Fruit fly (Drosophila melanogaster) whole organism, wandering third instar larva: ENCODE data around the gene endos.

Experiments
- Abd-B ChIP-seq: fragments of >200 bp; optimal IDR thresholded peaks from 2 replicates; lab custom pipeline; 2017; ENCODE audit warnings: missing biosample characterization, missing genetic modification characterization
- CG32264 ChIP-seq: fragments of 200-800 bp; sonication (Bioruptor generic); optimal IDR thresholded peaks from 2 replicates; lab custom pipeline; 2016; ENCODE audit warnings: missing biosample characterization, missing genetic modification characterization
- CG9705 ChIP-seq: fragments of 200-800 bp; sonication (Bioruptor generic); optimal IDR thresholded peaks from 2 replicates; lab custom pipeline; 2018; ENCODE audit warnings: missing biosample characterization, mild to moderate bottlenecking, missing genetic modification characterization
- CrebA ChIP-seq: fragments of 200-800 bp; sonication (Bioruptor generic); optimal IDR thresholded peaks from 2 replicates; lab custom pipeline; 2016; ENCODE audit warnings: missing biosample characterization, mild to moderate bottlenecking, missing genetic modification characterization, borderline replicate concordance
- Dfd ChIP-seq: fragments of >200 bp; optimal IDR thresholded peaks from 2 replicates; lab custom pipeline; 2017; ENCODE audit warnings: missing biosample characterization, missing genetic modification characterization
- Dif ChIP-seq: fragments of 200-275, 200-300 bp; sonication (Bioruptor generic); optimal IDR thresholded peaks from 2 replicates; lab custom pipeline; 2018; ENCODE audit warnings: missing biosample characterization, missing genetic modification characterization; ENCODE audit not compliant: partially characterized antibody
- GATAd ChIP-seq: sonication (Bioruptor generic); optimal IDR thresholded peaks from 2 replicates; lab custom pipeline; 2016; ENCODE audit warnings: missing biosample characterization, missing genetic modification characterization
- HLH106 ChIP-seq: fragments of 200-800 bp; optimal IDR thresholded peaks from 3 replicates; lab custom pipeline; 2019; ENCODE audit warnings: missing biosample characterization, mild to moderate bottlenecking, missing genetic modification characterization, moderate library complexity
- Hnf4 ChIP-seq: fragments of 200-800 bp; sonication (Bioruptor generic); optimal IDR thresholded peaks from 2 replicates; lab custom pipeline; 2016; ENCODE audit warnings: missing biosample characterization, mild to moderate bottlenecking, missing genetic modification characterization
- Hr78 ChIP-seq: fragments of >200 bp; optimal IDR thresholded peaks from 2 replicates; lab custom pipeline; 2017; ENCODE audit warnings: missing biosample characterization, missing genetic modification characterization
- Hr83 ChIP-seq: fragments of 200-300 bp; sonication (Bioruptor generic); optimal IDR thresholded peaks from 2 replicates; lab custom pipeline; 2016; ENCODE audit warnings: missing biosample characterization, mild to moderate bottlenecking, missing genetic modification characterization, moderate library complexity; ENCODE audit not compliant: poor library complexity, severe bottlenecking
- Jra ChIP-seq: sonication (Bioruptor generic); optimal IDR thresholded peaks from 2 replicates; lab custom pipeline; 2016; ENCODE audit warnings: missing biosample characterization, missing genetic modification characterization
- Mio ChIP-seq: sonication (Bioruptor generic); optimal IDR thresholded peaks from 2 replicates; lab custom pipeline; 2016; ENCODE audit warnings: missing biosample characterization, missing genetic modification characterization
- Myc ChIP-seq: fragments of >200 bp; optimal IDR thresholded peaks from 2 replicates; lab custom pipeline; 2017
- N ChIP-seq: fragments of >200 bp; optimal IDR thresholded peaks from 2 replicates; lab custom pipeline; 2018; ENCODE audit warnings: missing biosample characterization, missing external identifiers, missing genetic modification characterization
- OdsH ChIP-seq: fragments of 200-800 bp; sonication (Bioruptor generic); optimal IDR thresholded peaks from 2 replicates; lab custom pipeline; 2016; ENCODE audit warnings: missing biosample characterization, mild to moderate bottlenecking, missing genetic modification characterization
- Rel ChIP-seq, 2 experiments: fragments of 200-800 bp; sonication (Bioruptor generic) in 1 of 2; optimal IDR thresholded peaks; 2 replicates in 1 of 2; 3 replicates in 1 of 2; lab custom pipeline; 2016 to 2019; ENCODE audit warnings: mild to moderate bottlenecking in 2 of 2, missing biosample characterization in 2 of 2, missing genetic modification characterization in 2 of 2, moderate library complexity in 1 of 2
- Sp1 ChIP-seq: fragments of 200-800 bp; sonication (Bioruptor generic); optimal IDR thresholded peaks from 3 replicates; lab custom pipeline; 2019; ENCODE audit warnings: missing biosample characterization, mild to moderate bottlenecking, missing genetic modification characterization, moderate library complexity
- Vsx2 ChIP-seq: fragments of 200-300, 225-300 bp; sonication (Bioruptor generic); optimal IDR thresholded peaks from 2 replicates; lab custom pipeline; 2018; ENCODE audit warnings: missing biosample characterization, missing genetic modification characterization; ENCODE audit not compliant: partially characterized antibody
- br ChIP-seq: fragments of 200-800 bp; sonication (Bioruptor generic); optimal IDR thresholded peaks from 2 replicates; lab custom pipeline; 2016; ENCODE audit warnings: missing biosample characterization, missing genetic modification characterization
- brk ChIP-seq: fragments of 200-800 bp; sonication (Bioruptor generic); optimal IDR thresholded peaks from 2 replicates; lab custom pipeline; 2016; ENCODE audit warnings: missing biosample characterization, mild to moderate bottlenecking, missing genetic modification characterization
- dl ChIP-seq, 2 experiments: fragments of 175-275, 200-275 bp in 1 of 2; fragments of 200-275 bp in 1 of 2; sonication (Bioruptor generic); optimal IDR thresholded peaks; lab custom pipeline; 2018; ENCODE audit warnings: mild to moderate bottlenecking in 2 of 2, missing biosample characterization in 2 of 2, missing genetic modification characterization in 2 of 2, moderate library complexity in 2 of 2; ENCODE audit not compliant: partially characterized antibody in 2 of 2, insufficient read depth in 1 of 2
- dmrt93B ChIP-seq: fragments of 200-800 bp; sonication (Bioruptor generic); optimal IDR thresholded peaks from 2 replicates; lab custom pipeline; 2018; ENCODE audit warnings: missing biosample characterization, mild to moderate bottlenecking, missing genetic modification characterization
- dsf ChIP-seq: sonication (Bioruptor generic); optimal IDR thresholded peaks from 2 replicates; lab custom pipeline; 2016; ENCODE audit warnings: missing biosample characterization, missing genetic modification characterization, borderline replicate concordance
- ey ChIP-seq: fragments of 200-800 bp; sonication (Bioruptor generic); optimal IDR thresholded peaks from 2 replicates; lab custom pipeline; 2016; ENCODE audit warnings: missing biosample characterization, missing genetic modification characterization
- foxo ChIP-seq, 2 experiments: fragments of 200-800 bp; sonication (Bioruptor generic); optimal IDR thresholded peaks; 2 replicates in 1 of 2; 3 replicates in 1 of 2; lab custom pipeline; 2016 to 2017; ENCODE audit warnings: missing biosample characterization in 2 of 2, missing genetic modification characterization in 2 of 2
- fru ChIP-seq: fragments of 200-800 bp; sonication (Bioruptor generic); optimal IDR thresholded peaks from 3 replicates; lab custom pipeline; 2016; ENCODE audit warnings: missing biosample characterization, mild to moderate bottlenecking, missing genetic modification characterization
- h ChIP-seq: fragments of 200-800 bp; sonication (Bioruptor generic); optimal IDR thresholded peaks from 3 replicates; lab custom pipeline; 2016; ENCODE audit warnings: missing biosample characterization, mild to moderate bottlenecking, missing genetic modification characterization
- jim ChIP-seq: fragments of 175-275, 200-325 bp; sonication (Bioruptor generic); optimal IDR thresholded peaks from 2 replicates; lab custom pipeline; 2016; ENCODE audit warnings: missing biosample characterization, mild to moderate bottlenecking, missing genetic modification characterization
- lola ChIP-seq: fragments of >200 bp; optimal IDR thresholded peaks from 2 replicates; lab custom pipeline; 2017; ENCODE audit warnings: missing biosample characterization, missing genetic modification characterization
- pan ChIP-seq: fragments of >200 bp; optimal IDR thresholded peaks from 2 replicates; lab custom pipeline; 2017
- psq ChIP-seq: fragments of 200-800 bp; sonication (Bioruptor generic); optimal IDR thresholded peaks from 3 replicates; lab custom pipeline; 2017; ENCODE audit warnings: missing biosample characterization, mild to moderate bottlenecking, missing genetic modification characterization, moderate library complexity
- rgr ChIP-seq: fragments of 200-800 bp; sonication (Bioruptor generic); optimal IDR thresholded peaks from 3 replicates; lab custom pipeline; 2016; ENCODE audit warnings: missing biosample characterization, mild to moderate bottlenecking, missing genetic modification characterization
- sage ChIP-seq: fragments of 200-800 bp; sonication (Bioruptor generic); optimal IDR thresholded peaks from 2 replicates; lab custom pipeline; 2016; ENCODE audit warnings: missing biosample characterization, mild to moderate bottlenecking, missing genetic modification characterization
- sv ChIP-seq: fragments of 200-800 bp; sonication (Bioruptor generic); optimal IDR thresholded peaks from 3 replicates; lab custom pipeline; 2016; ENCODE audit warnings: missing biosample characterization, missing genetic modification characterization
- tai ChIP-seq: sonication (Bioruptor generic); optimal IDR thresholded peaks from 2 replicates; lab custom pipeline; 2016; ENCODE audit warnings: missing biosample characterization, missing genetic modification characterization
- usp ChIP-seq: fragments of >200 bp; optimal IDR thresholded peaks from 2 replicates; lab custom pipeline; 2017; ENCODE audit warnings: missing biosample characterization, missing genetic modification characterization
- woc ChIP-seq: sonication (Bioruptor generic); optimal IDR thresholded peaks from 2 replicates; lab custom pipeline; 2016; ENCODE audit warnings: missing biosample characterization, mild to moderate bottlenecking, missing genetic modification characterization

endos gene

DNA sequence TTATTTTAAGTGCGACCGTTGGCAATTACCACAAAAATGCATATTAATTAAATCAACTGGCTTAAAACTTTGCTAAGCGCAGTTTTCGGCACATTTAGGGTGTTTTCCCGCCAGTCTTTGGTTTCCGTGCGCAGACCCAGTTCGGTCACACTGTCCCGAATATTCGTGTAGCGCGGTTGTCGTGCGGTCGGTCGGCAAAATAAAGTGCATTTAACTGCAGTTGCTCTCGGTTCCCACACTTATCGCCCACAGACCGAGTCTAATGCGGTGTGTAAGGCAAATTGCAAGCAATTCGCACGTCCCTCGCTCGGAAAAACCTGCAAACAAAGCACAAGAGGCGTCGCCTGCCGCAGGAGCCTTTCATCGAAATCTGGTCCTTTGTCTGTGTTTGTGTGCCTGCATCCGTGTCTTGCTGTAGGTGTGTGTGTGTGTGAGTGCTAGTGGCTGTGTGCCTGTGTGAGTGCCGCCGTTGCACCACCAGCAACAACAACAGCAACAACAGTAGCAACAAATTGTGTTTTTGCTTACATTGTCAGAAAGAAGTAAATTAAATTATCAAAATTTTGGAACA, 21.7 kb upstream of the endos start, which contains the start of the genes CG13484 and Frl:
Gene CG13484, minus strand, starts transcription at position 7 of the 571 bp plus-strand sequence.
Gene Frl, plus strand, starts transcription at position 143 of the 571 bp plus-strand sequence.
- no peak for TF ChIP-seq GATAd
- no peak for TF ChIP-seq woc
- TF ChIP-seq CrebA = no peak
- TF ChIP-seq foxo (GFP tag; optimal IDR thresholded peaks at IDR 0.05; lab: Kevin White, UChicago) = no peak
- TF ChIP-seq sv (GFP tag; lab: Kevin White, UChicago) = no peak
- TF ChIP-seq psq (GFP tag; lab: Kevin White, UChicago) = peak; percentile 32
- no peak for TF ChIP-seq brk (GFP tag; lab: Kevin White, UChicago)
- peak; percentile 50 for TF ChIP-seq rgr (GFP tag; lab: Kevin White, UChicago)
- TF ChIP-seq Hnf4 (GFP tag; lab: Kevin White, UChicago) = no peak
- TF ChIP-seq HLH106 (tag; lab: Kevin White, UChicago) = peak; percentile 45
- peak; percentile 15 for TF ChIP-seq jim
- TF ChIP-seq dl (GFP tag; optimal IDR thresholded peaks at IDR 0.05; lab: Kevin White, UChicago; ENCODE audit: insufficient read depth in 1 of 2, partially characterized antibody in 2 of 2) = no peak
- no peak for TF ChIP-seq Myc (lab: Kevin White, UChicago)
- no peak for TF ChIP-seq pan (lab: Kevin White, UChicago)
- TF ChIP-seq Hr78 (GFP tag; lab: Kevin White, UChicago) = no peak
- peak; percentile 17 for TF ChIP-seq N (GFP tag; lab: Kevin White, UChicago)
- TF ChIP-seq Rel (GFP tag; optimal IDR thresholded peaks at IDR 0.05; lab: Kevin White, UChicago) = no peak
- TF ChIP-seq Rel (tag; optimal IDR thresholded peaks at IDR 0.05; lab: Kevin White, UChicago) = peak; percentile 88
- TF ChIP-seq dsf (GFP tag; lab: Kevin White, UChicago) = no peak
- no peak for TF ChIP-seq ey (GFP tag; lab: Kevin White, UChicago)
- no peak for TF ChIP-seq Abd-B (GFP tag; lab: Kevin White, UChicago)
- TF ChIP-seq Mio (GFP tag; lab: Kevin White, UChicago) = no peak
- TF ChIP-seq dmrt93B = no peak
- no peak for TF ChIP-seq tai (GFP tag; lab: Kevin White, UChicago)
- TF ChIP-seq CG32264 (GFP tag; lab: Kevin White, UChicago) = no peak
- TF ChIP-seq CG9705 = peak; percentile 16
- peak; percentile 43 for TF ChIP-seq h (GFP tag; lab: Kevin White, UChicago)
- TF ChIP-seq br (GFP tag; lab: Kevin White, UChicago) = no peak
- TF ChIP-seq sage (GFP tag; lab: Kevin White, UChicago) = no peak
- peak; percentile 59 for TF ChIP-seq Sp1
- TF ChIP-seq Vsx2 (GFP tag; lab: Kevin White, UChicago) = no peak
- TF ChIP-seq usp (GFP tag; lab: Kevin White, UChicago) = no peak
- TF ChIP-seq fru (GFP tag; lab: Kevin White, UChicago) = peak; percentile 52
- peak; percentile 15 for TF ChIP-seq Dif (GFP tag; lab: Kevin White, UChicago)
- peak; percentile 44 for TF ChIP-seq Hr83
- no peak for TF ChIP-seq Jra (GFP tag; lab: Kevin White, UChicago)
- TF ChIP-seq Dfd (GFP tag; lab: Kevin White, UChicago) = no peak
- TF ChIP-seq lola (GFP tag; lab: Kevin White, UChicago) = no peak
- peak; percentile 8 for TF ChIP-seq OdsH (GFP tag; lab: Kevin White, UChicago)

DNA sequence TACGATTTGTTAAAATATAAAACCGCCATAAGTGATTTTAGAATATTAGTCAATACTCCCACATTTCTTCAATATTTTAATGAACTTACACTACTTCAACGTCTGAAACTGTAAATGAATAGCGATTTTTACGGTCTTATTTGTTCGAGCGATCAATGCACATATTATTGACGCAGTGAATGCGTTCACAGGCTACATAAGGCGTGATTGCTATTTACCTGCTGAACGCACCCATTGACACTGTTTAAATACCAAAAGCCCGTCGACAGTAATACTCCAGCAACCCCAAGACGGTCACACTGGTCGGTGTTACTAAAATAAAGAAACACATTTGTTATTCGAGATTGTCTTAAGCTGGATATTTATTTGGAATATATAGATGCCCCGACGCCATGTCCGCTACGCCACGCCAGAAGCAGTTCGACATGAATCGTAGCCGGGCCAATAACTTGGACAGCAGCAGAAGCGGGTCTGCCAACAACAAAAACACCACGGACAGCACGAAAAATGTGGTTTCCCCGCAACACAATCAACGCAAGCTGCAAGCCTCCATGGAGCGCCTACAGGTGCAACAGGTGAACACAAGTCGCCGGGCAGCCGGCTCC, 19.5 kb upstream of the endos start, which contains the start of gene CG6833:
Gene CG6833, plus strand, starts transcription at position 263 of the 605 bp plus-strand sequence.
- TF ChIP-seq tai (GFP tag; lab: Kevin White, UChicago) = no peak
- TF ChIP-seq psq (GFP tag; lab: Kevin White, UChicago) = peak; percentile 34
- TF ChIP-seq CrebA = no peak
- TF ChIP-seq OdsH (GFP tag; lab: Kevin White, UChicago) = peak; percentile 22
- peak; percentile 65 for TF ChIP-seq h (GFP tag; lab: Kevin White, UChicago)
- TF ChIP-seq jim = peak; percentile 9
- peak; percentile 52 for TF ChIP-seq ey (GFP tag; lab: Kevin White, UChicago)
- TF ChIP-seq Hnf4 (GFP tag; lab: Kevin White, UChicago) = no peak
- no peak for TF ChIP-seq brk (GFP tag; lab: Kevin White, UChicago)
- TF ChIP-seq woc = peak; percentile 75
- no peak for TF ChIP-seq dsf (GFP tag; lab: Kevin White, UChicago)
- peak; percentile 28 for TF ChIP-seq GATAd
- TF ChIP-seq fru (GFP tag; lab: Kevin White, UChicago) = peak; percentile 61
- TF ChIP-seq sage (GFP tag; lab: Kevin White, UChicago) = no peak
- no peak for TF ChIP-seq usp (GFP tag; lab: Kevin White, UChicago)
- TF ChIP-seq br (GFP tag; lab: Kevin White, UChicago) = peak; percentile 50
- peak; percentile 65 for TF ChIP-seq rgr (GFP tag; lab: Kevin White, UChicago)
- TF ChIP-seq Sp1 = peak; percentile 29
- TF ChIP-seq N (GFP tag; lab: Kevin White, UChicago) = no peak
- no peak for TF ChIP-seq dl (GFP tag; optimal IDR thresholded peaks at IDR 0.05; lab: Kevin White, UChicago; ENCODE audit: insufficient read depth in 1 of 2, partially characterized antibody in 2 of 2)
- TF ChIP-seq Vsx2 (GFP tag; lab: Kevin White, UChicago) = no peak
- TF ChIP-seq pan (lab: Kevin White, UChicago) = no peak
- no peak for TF ChIP-seq dmrt93B
- no peak for TF ChIP-seq Hr78 (GFP tag; lab: Kevin White, UChicago)
- TF ChIP-seq Dfd (GFP tag; lab: Kevin White, UChicago) = no peak
- no peak for TF ChIP-seq Myc (lab: Kevin White, UChicago)
- TF ChIP-seq CG9705 = peak; percentile 33
- no peak for TF ChIP-seq Jra (GFP tag; lab: Kevin White, UChicago)
- TF ChIP-seq Hr83 = peak; percentile 79
- no peak for TF ChIP-seq Dif (GFP tag; lab: Kevin White, UChicago)
- no peak for TF ChIP-seq Abd-B (GFP tag; lab: Kevin White, UChicago)
- TF ChIP-seq sv (GFP tag; lab: Kevin White, UChicago) = peak; percentile 63
- no peak for TF ChIP-seq Rel (GFP tag; optimal IDR thresholded peaks at IDR 0.05; lab: Kevin White, UChicago)
- peak; percentile 99 for TF ChIP-seq Rel (tag; optimal IDR thresholded peaks at IDR 0.05; lab: Kevin White, UChicago)
- no peak for TF ChIP-seq Mio (GFP tag; lab: Kevin White, UChicago)
- peak; percentile 74 for TF ChIP-seq HLH106 (tag; lab: Kevin White, UChicago)
- peak in 1 of 2 experiments; percentile 71 for TF ChIP-seq foxo (GFP tag; optimal IDR thresholded peaks at IDR 0.05; lab: Kevin White, UChicago)
- no peak for TF ChIP-seq lola (GFP tag; lab: Kevin White, UChicago)
- no peak for TF ChIP-seq CG32264 (GFP tag; lab: Kevin White, UChicago)
- TF ChIP-seq, all 38 proteins: peak for 17
